Worm (Caenorhabditis elegans): Measurements from ENCODE around the gene ZC204.14.

The ZC204.14 gene

ce11 chrII:1662881-1663280 lies at the start of gene ZC204.14:
ZC204.14 (minus strand) TSS chrII:1662949.
- TF ChIP-seq klf-2 (GFP tag; conservative IDR thresholded peaks at IDR 0.05): no peak
- no peak for TF ChIP-seq ref-1 (GFP tag; conservative IDR thresholded peaks at IDR 0.05)
- no peak for TF ChIP-seq tab-1 (GFP tag; IDR thresholded peaks at IDR 0.05)
- TF ChIP-seq T22C8.4 (GFP tag; IDR thresholded peaks at IDR 0.05): no peak
- no peak for TF ChIP-seq cog-1 (tag; optimal IDR thresholded peaks at IDR 0.05)
- no peak for TF ChIP-seq ztf-23 (GFP tag; IDR thresholded peaks at IDR 0.05)
- TF ChIP-seq ztf-29 (GFP tag; IDR thresholded peaks at IDR 0.05): no peak
- no peak for TF ChIP-seq flt-1 (GFP tag; IDR thresholded peaks at IDR 0.05)
- TF ChIP-seq med-1 (GFP tag; optimal IDR thresholded peaks at IDR 0.05; ENCODE audit: insufficient read depth): no peak

ce11 chrII:1709959-1710358 lies 47.2 kb upstream of the ZC204.14 start, which contains the start of gene fbxa-184:
fbxa-184 (plus strand) TSS chrII:1710259.
- no peak for TF ChIP-seq ref-1 (GFP tag; conservative IDR thresholded peaks at IDR 0.05)
- no peak for TF ChIP-seq med-1 (GFP tag; optimal IDR thresholded peaks at IDR 0.05; ENCODE audit: insufficient read depth)
- TF ChIP-seq klf-2 (GFP tag; conservative IDR thresholded peaks at IDR 0.05): no peak
- no peak for TF ChIP-seq ztf-23 (GFP tag; IDR thresholded peaks at IDR 0.05)
- no peak for TF ChIP-seq cog-1 (tag; optimal IDR thresholded peaks at IDR 0.05)
- TF ChIP-seq ztf-29 (GFP tag; IDR thresholded peaks at IDR 0.05): no peak
- TF ChIP-seq tab-1 (GFP tag; IDR thresholded peaks at IDR 0.05): no peak
- no peak for TF ChIP-seq flt-1 (GFP tag; IDR thresholded peaks at IDR 0.05)
- TF ChIP-seq T22C8.4 (GFP tag; IDR thresholded peaks at IDR 0.05): no peak

ce11 chrII:1706385-1706784 lies 43.6 kb upstream of the ZC204.14 start, which contains the start of gene sdz-18:
sdz-18 (minus strand) TSS chrII:1706485.
- TF ChIP-seq klf-2 (GFP tag; conservative IDR thresholded peaks at IDR 0.05) (no peak), ztf-29 (GFP tag; IDR thresholded peaks at IDR 0.05) (no peak)

ce11 chrII:1703363-1703762 lies 40.6 kb upstream of the ZC204.14 start, which contains the start of gene fbxb-47:
fbxb-47 (minus strand) TSS chrII:1703463.
- no peak for TF ChIP-seq ref-1 (GFP tag; conservative IDR thresholded peaks at IDR 0.05)
- TF ChIP-seq cog-1 (tag; optimal IDR thresholded peaks at IDR 0.05): no peak
- TF ChIP-seq klf-2 (GFP tag; conservative IDR thresholded peaks at IDR 0.05): no peak
- no peak for TF ChIP-seq T22C8.4 (GFP tag; IDR thresholded peaks at IDR 0.05)
- TF ChIP-seq tab-1 (GFP tag; IDR thresholded peaks at IDR 0.05): no peak
- TF ChIP-seq ztf-23 (GFP tag; IDR thresholded peaks at IDR 0.05): no peak
- no peak for TF ChIP-seq med-1 (GFP tag; optimal IDR thresholded peaks at IDR 0.05; ENCODE audit: insufficient read depth)
- no peak for TF ChIP-seq flt-1 (GFP tag; IDR thresholded peaks at IDR 0.05)
- TF ChIP-seq ztf-29 (GFP tag; IDR thresholded peaks at IDR 0.05): no peak

- TF ChIP-seq med-1 (GFP tag; optimal IDR thresholded peaks at IDR 0.05; ENCODE audit: insufficient read depth): no peak
- no peak for TF ChIP-seq klf-2 (GFP tag; conservative IDR thresholded peaks at IDR 0.05)
- TF ChIP-seq ref-1 (GFP tag; conservative IDR thresholded peaks at IDR 0.05): no peak
- no peak for TF ChIP-seq ztf-23 (GFP tag; IDR thresholded peaks at IDR 0.05)
- no peak for TF ChIP-seq cog-1 (tag; optimal IDR thresholded peaks at IDR 0.05)
- no peak for TF ChIP-seq tab-1 (GFP tag; IDR thresholded peaks at IDR 0.05)
Measured at ce11 chrII:1695861-1696260, 33.1 kb upstream of the ZC204.14 start, which contains the start of gene F58E1.13. F58E1.13 (minus strand) TSS chrII:1695872.

- TF ChIP-seq flt-1 (GFP tag; IDR thresholded peaks at IDR 0.05): no peak
- TF ChIP-seq ztf-29 (GFP tag; IDR thresholded peaks at IDR 0.05): no peak
- no peak for TF ChIP-seq tab-1 (GFP tag; IDR thresholded peaks at IDR 0.05)
- no peak for TF ChIP-seq med-1 (GFP tag; optimal IDR thresholded peaks at IDR 0.05; ENCODE audit: insufficient read depth)
Measured at ce11 chrII:1694530-1694929, 31.8 kb upstream of the ZC204.14 start, which contains the start of gene fbxc-26. fbxc-26 (minus strand) TSS chrII:1694630.

ce11 chrII:1692827-1693226 lies 30.1 kb upstream of the ZC204.14 start, which contains the start of gene fbxc-21:
fbxc-21 (minus strand) TSS chrII:1692927.
- no peak for TF ChIP-seq ztf-23 (GFP tag; IDR thresholded peaks at IDR 0.05)

ce11 chrII:1691011-1691410 lies 28.3 kb upstream of the ZC204.14 start, which contains the start of gene fbxc-22:
fbxc-22 (minus strand) TSS chrII:1691111.
- TF ChIP-seq flt-1 (GFP tag; IDR thresholded peaks at IDR 0.05): no peak
- TF ChIP-seq T22C8.4 (GFP tag; IDR thresholded peaks at IDR 0.05): no peak
- TF ChIP-seq cog-1 (tag; optimal IDR thresholded peaks at IDR 0.05): no peak
- TF ChIP-seq tab-1 (GFP tag; IDR thresholded peaks at IDR 0.05): no peak
- TF ChIP-seq ztf-29 (GFP tag; IDR thresholded peaks at IDR 0.05): no peak
- no peak for TF ChIP-seq ztf-23 (GFP tag; IDR thresholded peaks at IDR 0.05)
- TF ChIP-seq med-1 (GFP tag; optimal IDR thresholded peaks at IDR 0.05; ENCODE audit: insufficient read depth): no peak
- no peak for TF ChIP-seq ref-1 (GFP tag; conservative IDR thresholded peaks at IDR 0.05)
- no peak for TF ChIP-seq klf-2 (GFP tag; conservative IDR thresholded peaks at IDR 0.05)

- TF ChIP-seq cog-1 (tag; optimal IDR thresholded peaks at IDR 0.05) (no peak), T22C8.4 (GFP tag; IDR thresholded peaks at IDR 0.05) (no peak), tab-1 (GFP tag; IDR thresholded peaks at IDR 0.05) (no peak), flt-1 (GFP tag; IDR thresholded peaks at IDR 0.05) (no peak), klf-2 (GFP tag; conservative IDR thresholded peaks at IDR 0.05) (no peak)
Measured at ce11 chrII:1688813-1689212, 26.1 kb upstream of the ZC204.14 start, which contains the start of the genes fbxb-18 and fbxb-19. fbxb-18 (minus strand) TSS chrII:1688913. fbxb-19 (minus strand) TSS chrII:1689181.

- no peak for TF ChIP-seq med-1 (GFP tag; optimal IDR thresholded peaks at IDR 0.05; ENCODE audit: insufficient read depth)
- TF ChIP-seq cog-1 (tag; optimal IDR thresholded peaks at IDR 0.05): no peak
- no peak for TF ChIP-seq tab-1 (GFP tag; IDR thresholded peaks at IDR 0.05)
- TF ChIP-seq ztf-23 (GFP tag; IDR thresholded peaks at IDR 0.05): no peak
- TF ChIP-seq klf-2 (GFP tag; conservative IDR thresholded peaks at IDR 0.05): no peak
- TF ChIP-seq T22C8.4 (GFP tag; IDR thresholded peaks at IDR 0.05): no peak
- TF ChIP-seq flt-1 (GFP tag; IDR thresholded peaks at IDR 0.05): no peak
- TF ChIP-seq ztf-29 (GFP tag; IDR thresholded peaks at IDR 0.05): no peak
- no peak for TF ChIP-seq ref-1 (GFP tag; conservative IDR thresholded peaks at IDR 0.05)
Measured at ce11 chrII:1683742-1684141, 21.0 kb upstream of the ZC204.14 start, which contains the start of gene fbxb-25. fbxb-25 (plus strand) TSS chrII:1684042.

All from whole organism, midembryonic.